Worm (Caenorhabditis elegans) whole organism, mixed stage, embryonic: ENCODE measurements around the gene rme-1.
A peak's percentile ranks its signal among the peaks of the same experiment; 100 is the strongest.

Experiments
- bed-3 ChIP-seq: fragments of 200-800 bp; sonication (Bioruptor generic); optimal IDR thresholded peaks from 3 replicates; lab custom pipeline; 2018; ENCODE audit warnings: mild to moderate bottlenecking, missing genetic modification characterization, moderate library complexity, missing compliant biosample characterization
- blmp-1 ChIP-seq: fragments of 150-350 bp; optimal IDR thresholded peaks from 2 replicates; lab custom pipeline; 2014; ENCODE audit warnings: missing biosample characterization, missing genetic modification characterization
- ceh-43 ChIP-seq: fragments of 200-800 bp; sonication (Bioruptor generic); optimal IDR thresholded peaks from 2 replicates; lab custom pipeline; 2018; ENCODE audit warnings: mild to moderate bottlenecking, missing genetic modification characterization, moderate library complexity, missing compliant biosample characterization
- ces-1 ChIP-seq: fragments of 150-350 bp; optimal IDR thresholded peaks from 2 replicates; lab custom pipeline; 2014; ENCODE audit warnings: missing biosample characterization, missing genetic modification reagents, missing genetic modification characterization
- cnd-1 ChIP-seq: fragments of 200-800 bp; sonication (Bioruptor generic); optimal IDR thresholded peaks from 2 replicates; lab custom pipeline; 2018; ENCODE audit warnings: mild to moderate bottlenecking, missing genetic modification characterization, missing compliant biosample characterization
- drap-1 ChIP-seq: fragments of 200-800 bp; sonication (Bioruptor generic); optimal IDR thresholded peaks from 3 replicates; lab custom pipeline; 2018; ENCODE audit warnings: mild to moderate bottlenecking, missing genetic modification characterization, missing compliant biosample characterization
- elt-1 ChIP-seq: sonication (generic microtip); optimal IDR thresholded peaks from 2 replicates; lab custom pipeline; 2017; ENCODE audit warnings: missing genetic modification characterization, mild to moderate bottlenecking, missing compliant biosample characterization, antibody characterized with exemption, moderate library complexity, borderline replicate concordance; ENCODE audit not compliant: insufficient read depth
- elt-3 ChIP-seq: fragments of 150-350 bp; optimal IDR thresholded peaks from 2 replicates; lab custom pipeline; 2014; ENCODE audit warnings: missing biosample characterization, missing genetic modification characterization
- lin-13 ChIP-seq: fragments of 150-350 bp; optimal IDR thresholded peaks from 2 replicates; lab custom pipeline; 2014; ENCODE audit warnings: missing biosample characterization, missing genetic modification characterization
- lin-32 ChIP-seq: fragments of 200-800 bp; sonication (Bioruptor generic); optimal IDR thresholded peaks from 2 replicates; lab custom pipeline; 2018; ENCODE audit warnings: mild to moderate bottlenecking, missing genetic modification characterization, missing compliant biosample characterization
- mep-1 ChIP-seq: fragments of 150-350 bp; optimal IDR thresholded peaks from 2 replicates; lab custom pipeline; 2017; ENCODE audit warnings: missing biosample characterization, missing genetic modification reagents, missing genetic modification characterization, inconsistent platforms
- nhr-76 ChIP-seq: sonication (generic microtip); optimal IDR thresholded peaks from 2 replicates; lab custom pipeline; 2017; ENCODE audit warnings: missing biosample characterization, missing genetic modification characterization
- sptf-1 ChIP-seq: sonication (generic microtip); optimal IDR thresholded peaks from 2 replicates; lab custom pipeline; 2017; ENCODE audit warnings: mild to moderate bottlenecking, missing genetic modification characterization, moderate library complexity, missing compliant biosample characterization
- zip-8 ChIP-seq: fragments of 150-350 bp; optimal IDR thresholded peaks from 2 replicates; lab custom pipeline; 2014; ENCODE audit warnings: missing biosample characterization, missing genetic modification characterization
- ztf-11 ChIP-seq: fragments of 150-350 bp; optimal IDR thresholded peaks from 2 replicates; lab custom pipeline; 2014; ENCODE audit warnings: missing biosample characterization, missing genetic modification characterization

The rme-1 gene

DNA sequence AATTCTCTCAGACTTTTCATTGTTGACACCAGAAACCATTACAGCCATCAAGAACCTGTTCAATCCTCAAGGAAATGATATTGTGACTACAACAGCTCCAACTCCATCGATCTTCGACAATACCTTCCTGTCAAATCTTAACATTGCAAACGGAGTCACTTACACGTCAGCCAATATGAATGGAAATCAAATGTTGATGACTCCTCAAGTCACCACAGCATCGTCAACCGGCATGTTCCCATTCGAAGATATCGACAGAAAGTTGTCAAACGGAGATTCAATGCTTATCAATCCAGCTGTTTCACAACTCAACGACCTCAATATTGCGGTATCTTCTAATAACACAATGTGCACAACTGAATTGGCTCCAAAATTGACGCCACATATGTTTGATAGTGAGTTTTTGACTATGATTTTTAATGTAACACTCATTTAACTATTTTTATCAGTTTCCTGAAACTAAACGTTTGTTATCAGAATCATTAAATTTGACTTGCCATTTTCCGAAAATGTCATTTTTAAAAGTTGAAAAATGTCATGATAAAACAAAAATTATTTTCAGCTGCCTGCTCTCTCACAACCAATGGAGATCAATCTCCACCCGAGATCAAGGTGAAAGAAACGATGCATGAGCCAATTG lies 42.4 kb downstream of the rme-1 start:
- TF ChIP-seq zip-8 (tag; lab: Kevin White, UChicago) (no peak), bed-3 (no peak), elt-1 (tag; lab: Kevin White, UChicago) (no peak), ztf-11 (no peak), drap-1 (GFP tag; lab: Kevin White, UChicago) (no peak), mep-1 (tag; lab: Kevin White, UChicago) (no peak), lin-13 (tag; lab: Kevin White, UChicago) (no peak), sptf-1 (no peak), ces-1 (GFP tag; lab: Kevin White, UChicago) (no peak), nhr-76 (no peak)
- TF ChIP-seq, all 35 proteins: peak for 0

DNA sequence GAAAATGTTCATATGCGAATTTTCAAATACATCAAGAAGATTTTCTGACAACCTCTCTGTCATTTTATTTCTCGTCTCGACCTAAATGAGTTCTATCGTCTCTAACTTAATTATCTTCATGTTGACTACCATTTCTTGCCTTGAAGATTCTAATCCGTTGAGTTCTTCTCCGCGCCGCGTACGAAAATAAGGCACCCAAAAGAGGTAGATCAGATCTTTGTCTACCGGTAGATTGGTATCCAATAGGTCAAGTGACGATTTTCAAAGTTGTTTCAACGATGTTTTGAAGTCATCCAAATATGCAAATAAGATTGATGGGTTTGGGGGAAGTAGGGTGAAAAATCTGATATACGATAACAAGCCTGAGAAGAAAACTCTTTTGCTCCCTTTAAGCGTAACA lies 45.3 kb downstream of the rme-1 start:
- TF ChIP-seq elt-1 (tag; lab: Kevin White, UChicago) (peak; percentile 74), cnd-1 (tag; lab: Kevin White, UChicago) (no peak), drap-1 (GFP tag; lab: Kevin White, UChicago) (no peak), lin-32 (GFP tag; lab: Kevin White, UChicago) (no peak)

DNA sequence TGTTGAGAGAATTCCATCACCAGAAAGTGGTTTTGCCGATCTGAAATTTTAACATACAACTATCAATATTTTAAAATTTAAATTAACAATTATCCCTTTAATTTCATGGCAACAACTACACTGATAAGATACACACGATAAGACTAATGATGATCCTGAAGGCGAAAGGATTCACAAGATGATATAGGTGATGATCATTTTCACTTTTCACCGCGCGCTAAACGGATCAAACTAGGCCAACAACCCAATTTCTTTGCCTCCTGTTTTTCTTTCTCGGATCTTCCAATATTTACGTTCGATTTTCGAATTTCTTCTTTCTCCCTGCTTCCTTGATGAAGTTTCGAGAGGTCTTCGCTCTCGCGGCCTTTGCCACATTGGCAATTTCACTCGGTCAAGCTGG lies 50.5 kb downstream of the rme-1 start, which contains the start of gene K08B12.1:
Gene K08B12.1 (plus strand): TSS at position 229 of the 400 bp plus-strand sequence.
- TF ChIP-seq elt-3 (tag; lab: Kevin White, UChicago) (peak; percentile 46), ceh-43 (GFP tag; lab: Kevin White, UChicago) (no peak), blmp-1 (peak; percentile 85)
